Worm (Caenorhabditis elegans) whole organism, L4 larva: ENCODE measurements around the gene Y22D7AR.14.

ENCODE experiments used
- F44E2.7 ChIP-seq: fragments of 200-800 bp; sonication (Bioruptor generic); IDR thresholded peaks from 2 replicates; pipeline ENCODE4 v2.1.2; 2022; ENCODE audit warnings: missing genetic modification characterization, missing compliant biosample characterization
- F49E8.2 ChIP-seq: sonication (generic microtip); optimal IDR thresholded peaks from 2 replicates; lab custom pipeline; 2016; ENCODE audit warnings: missing compliant biosample characterization, mild to moderate bottlenecking, missing genetic modification characterization, borderline replicate concordance
- ZK546.5 ChIP-seq, 2 experiments: sonication (generic microtip); optimal IDR thresholded peaks; 2 replicates each; lab custom pipeline; 2017; ENCODE audit warnings: missing biosample characterization in 2 of 2, missing genetic modification characterization in 2 of 2
- aha-1 ChIP-seq: fragments of 150-350 bp; peaks from one replicate; lab custom pipeline; 2014; ENCODE audit warnings: missing biosample characterization, missing genetic modification characterization
- attf-4 ChIP-seq: sonication (generic microtip); optimal IDR thresholded peaks from 3 replicates; lab custom pipeline; 2017; ENCODE audit warnings: missing biosample characterization, missing genetic modification characterization
- ceh-20 ChIP-seq: fragments of 200-800 bp; sonication (Bioruptor generic); IDR thresholded peaks from 2 replicates; pipeline ENCODE4 v1.3.6; 2022; ENCODE audit warnings: missing genetic modification reagents, missing genetic modification characterization, missing compliant biosample characterization
- ceh-28 ChIP-seq: fragments of 150-350 bp; optimal IDR thresholded peaks from 2 replicates; lab custom pipeline; 2014; ENCODE audit warnings: missing biosample characterization, missing genetic modification reagents, missing genetic modification characterization
- ceh-62 ChIP-seq: sonication (generic microtip); optimal IDR thresholded peaks from 2 replicates; lab custom pipeline; 2017; ENCODE audit warnings: missing biosample characterization, missing genetic modification characterization
- cey-2 ChIP-seq: sonication (generic microtip); optimal IDR thresholded peaks from 3 replicates; lab custom pipeline; 2017; ENCODE audit warnings: missing genetic modification characterization, mild to moderate bottlenecking, missing compliant biosample characterization, antibody characterized with exemption, borderline replicate concordance; ENCODE audit not compliant: insufficient read depth
- ctbp-1 ChIP-seq: fragments of 200-800 bp; sonication (Bioruptor generic); IDR thresholded peaks from 2 replicates; pipeline ENCODE4 v1.3.6; 2022; ENCODE audit warnings: missing genetic modification reagents, missing genetic modification characterization, missing compliant biosample characterization
- daf-16 ChIP-seq, 3 experiments: sonication (generic microtip); optimal IDR thresholded peaks; 2 replicates each; lab custom pipeline; 2016 to 2017; ENCODE audit warnings: missing genetic modification characterization in 3 of 3, missing genetic modification reagents in 3 of 3, mild to moderate bottlenecking in 2 of 3, missing compliant biosample characterization in 2 of 3, missing biosample characterization in 1 of 3, moderate library complexity in 1 of 3
- dmd-9 ChIP-seq: fragments of 200-800 bp; sonication (Bioruptor generic); IDR thresholded peaks from 2 replicates; pipeline ENCODE4 v1.3.6; 2022; ENCODE audit warnings: missing genetic modification reagents, missing genetic modification characterization, missing compliant biosample characterization
- dve-1 ChIP-seq: sonication (generic microtip); optimal IDR thresholded peaks from 2 replicates; lab custom pipeline; 2017; ENCODE audit warnings: antibody characterized with exemption, mild to moderate bottlenecking, missing genetic modification characterization, missing compliant biosample characterization; ENCODE audit not compliant: insufficient read depth
- hif-1 ChIP-seq, 2 experiments: sonication (generic microtip); optimal IDR thresholded peaks; 2 replicates each; lab custom pipeline; 2016 to 2017; ENCODE audit warnings: missing compliant biosample characterization in 2 of 2, missing genetic modification characterization in 2 of 2, missing genetic modification reagents in 2 of 2, missing genotype in 2 of 2, mild to moderate bottlenecking in 1 of 2
- hlh-30 ChIP-seq: sonication (generic microtip); optimal IDR thresholded peaks from 2 replicates; lab custom pipeline; 2017; ENCODE audit warnings: antibody characterized with exemption, mild to moderate bottlenecking, missing genetic modification characterization, missing compliant biosample characterization; ENCODE audit not compliant: insufficient read depth
- hmg-1.1 ChIP-seq: fragments of 200-800 bp; sonication (Bioruptor generic); IDR thresholded peaks from 2 replicates; pipeline ENCODE4 v1.3.6; 2022; ENCODE audit warnings: missing genetic modification reagents, missing genetic modification characterization, missing compliant biosample characterization
- lin-15B ChIP-seq: fragments of 150-350 bp; sonication (generic microtip); optimal IDR thresholded peaks from 3 replicates; lab custom pipeline; 2014; ENCODE audit warnings: missing biosample characterization, missing genetic modification characterization
- lsy-2 ChIP-seq, 2 experiments: fragments of 150-350 bp in 1 of 2; sonication (generic microtip) in 1 of 2; optimal IDR thresholded peaks; 2 replicates each; lab custom pipeline; 2014 to 2017; ENCODE audit warnings: missing biosample characterization in 2 of 2, missing genetic modification characterization in 2 of 2
- madf-5 ChIP-seq, 2 experiments: fragments of 200-800 bp; sonication (Bioruptor generic); IDR thresholded peaks; 2 replicates each; pipeline ENCODE4 v1.3.6; 2022; ENCODE audit warnings: missing compliant biosample characterization in 2 of 2, missing genetic modification characterization in 2 of 2
- madf-9 ChIP-seq: fragments of 200-800 bp; sonication (Bioruptor generic); conservative IDR thresholded peaks from 2 replicates; pipeline ENCODE4 v1.3.6; 2022; ENCODE audit warnings: missing genetic modification reagents, missing genetic modification characterization, missing compliant biosample characterization
- nhr-10 ChIP-seq: fragments of 150-350 bp; optimal IDR thresholded peaks from 2 replicates; lab custom pipeline; 2014; ENCODE audit warnings: missing biosample characterization, missing genetic modification characterization
- nhr-102 ChIP-seq: sonication (generic microtip); optimal IDR thresholded peaks from 2 replicates; lab custom pipeline; 2016; ENCODE audit warnings: mild to moderate bottlenecking, missing genetic modification characterization, moderate library complexity, missing compliant biosample characterization
- nhr-11 ChIP-seq: fragments of 150-350 bp; optimal IDR thresholded peaks from 2 replicates; lab custom pipeline; 2014; ENCODE audit warnings: missing biosample characterization, missing genetic modification characterization
- nhr-41 ChIP-seq: fragments of 200-800 bp; sonication (Bioruptor generic); IDR thresholded peaks from 2 replicates; pipeline ENCODE4 v1.3.6; 2022; ENCODE audit warnings: missing genetic modification reagents, missing genetic modification characterization, missing compliant biosample characterization
- nhr-42 ChIP-seq: fragments of 200-800 bp; sonication (Bioruptor generic); IDR thresholded peaks from 2 replicates; pipeline ENCODE4 v1.3.6; 2022; ENCODE audit warnings: missing genetic modification characterization, missing compliant biosample characterization
- nhr-48 ChIP-seq: sonication (generic microtip); optimal IDR thresholded peaks from 2 replicates; lab custom pipeline; 2016; ENCODE audit warnings: mild to moderate bottlenecking, missing genetic modification characterization, missing compliant biosample characterization
- nhr-6 ChIP-seq: fragments of 150-350 bp; optimal IDR thresholded peaks from 2 replicates; lab custom pipeline; 2014; ENCODE audit warnings: missing biosample characterization, missing genetic modification characterization
- nhr-76 ChIP-seq: fragments of 150-350 bp; optimal IDR thresholded peaks from 2 replicates; lab custom pipeline; 2014; ENCODE audit warnings: missing biosample characterization, missing genetic modification characterization
- nhr-77 ChIP-seq: fragments of 150-350 bp; optimal IDR thresholded peaks from 2 replicates; lab custom pipeline; 2014; ENCODE audit warnings: missing biosample characterization, missing genetic modification characterization
- pha-4 ChIP-seq, 2 experiments: fragments of 150-350 bp in 1 of 2; fragments of 200-800 bp in 1 of 2; sonication (Bioruptor generic) in 1 of 2; IDR thresholded peaks in 1 of 2; optimal IDR thresholded peaks in 1 of 2; 2 replicates each; pipeline versions ENCODE4 v1.3.6 to Lab custom; 2014 to 2022; ENCODE audit warnings: missing genetic modification characterization in 2 of 2, missing genetic modification reagents in 2 of 2, missing biosample characterization in 1 of 2, missing compliant biosample characterization in 1 of 2
- rbr-2 ChIP-seq: sonication (generic microtip); optimal IDR thresholded peaks from 2 replicates; lab custom pipeline; 2016; ENCODE audit warnings: missing genotype, missing genetic modification characterization, missing compliant biosample characterization
- spr-3 ChIP-seq: fragments of 200-800 bp; sonication (Bioruptor generic); optimal IDR thresholded peaks from 2 replicates; lab custom pipeline; 2018; ENCODE audit warnings: mild to moderate bottlenecking, missing genetic modification characterization, missing compliant biosample characterization
- tra-1 ChIP-seq: fragments of 200-800 bp; sonication (Bioruptor generic); IDR thresholded peaks from 2 replicates; pipeline ENCODE4 v1.3.6; 2022; ENCODE audit warnings: missing genetic modification reagents, missing genetic modification characterization, missing compliant biosample characterization
- unc-130 ChIP-seq: sonication (generic microtip); optimal IDR thresholded peaks from 2 replicates; lab custom pipeline; 2016; ENCODE audit warnings: missing genetic modification reagents, missing genetic modification characterization, missing compliant biosample characterization
- vab-7 ChIP-seq: fragments of 200-800 bp; sonication (Bioruptor generic); IDR thresholded peaks from 2 replicates; pipeline ENCODE4 v1.3.6; 2022; ENCODE audit warnings: missing genetic modification reagents, missing genetic modification characterization, missing compliant biosample characterization
- zfp-2 ChIP-seq: sonication (generic microtip); optimal IDR thresholded peaks from 2 replicates; lab custom pipeline; 2016; ENCODE audit warnings: mild to moderate bottlenecking, missing genetic modification characterization, missing compliant biosample characterization
- zip-11 ChIP-seq: fragments of 200-800 bp; sonication (Bioruptor generic); IDR thresholded peaks from 2 replicates; pipeline ENCODE4 v1.3.6; 2022; ENCODE audit warnings: missing genetic modification characterization, missing compliant biosample characterization

The Y22D7AR.14 gene

DNA sequence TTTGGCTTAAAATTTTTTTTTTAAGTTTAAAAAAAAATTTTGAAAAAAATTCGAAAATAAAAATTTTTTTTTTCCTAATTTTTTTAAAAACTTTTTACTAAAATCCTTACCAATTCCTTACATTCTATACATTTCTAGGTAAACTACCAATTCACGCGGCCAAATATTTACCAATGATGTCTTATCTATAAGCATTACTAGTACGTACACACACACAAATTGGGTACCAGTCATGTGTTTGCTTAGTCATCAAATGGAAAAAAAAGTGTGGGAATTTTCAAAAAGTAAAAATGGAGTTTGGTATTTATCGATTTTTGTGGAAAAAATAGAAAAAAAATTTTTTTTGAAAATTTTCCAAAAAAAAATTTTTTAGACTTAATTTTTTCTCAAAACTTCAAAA, 13.2 kb downstream of the Y22D7AR.14 start, which contains the start of gene Y22D7AR.6:
Gene Y22D7AR.6 (minus strand): TSS at position 134 of the 400 bp plus-strand sequence.
- TF ChIP-seq ceh-62 (tag; lab: Kevin White, UChicago): no peak
- no peak for TF ChIP-seq nhr-76 (tag; lab: Kevin White, UChicago)
- TF ChIP-seq ctbp-1 (GFP tag; lab: Robert Waterston, UW): no peak
- no peak for TF ChIP-seq vab-7 (GFP tag; lab: Robert Waterston, UW)
- no peak for TF ChIP-seq hmg-1.1 (GFP tag; lab: Robert Waterston, UW)
- peak; percentile 34 for TF ChIP-seq hlh-30
- TF ChIP-seq nhr-48 (tag; lab: Kevin White, UChicago): no peak
- no peak for TF ChIP-seq F49E8.2 (tag; lab: Kevin White, UChicago)
- TF ChIP-seq rbr-2 (tag; lab: Kevin White, UChicago): no peak
- no peak for TF ChIP-seq cey-2 (tag; lab: Kevin White, UChicago)
- TF ChIP-seq nhr-77: no peak
- no peak for TF ChIP-seq ceh-28 (tag; lab: Kevin White, UChicago)
- TF ChIP-seq madf-9: no peak
- TF ChIP-seq nhr-42 (GFP tag; lab: Robert Waterston, UW): no peak
- no peak for TF ChIP-seq madf-5 (GFP tag; IDR thresholded peaks at IDR 0.05; lab: Robert Waterston, UW)
- TF ChIP-seq nhr-6 (tag; lab: Kevin White, UChicago): peak; percentile 1
- no peak for TF ChIP-seq nhr-11 (tag; lab: Kevin White, UChicago)
- no peak for TF ChIP-seq lsy-2 (tag; optimal IDR thresholded peaks at IDR 0.05; lab: Kevin White, UChicago)
- no peak for TF ChIP-seq lin-15B (tag; lab: Kevin White, UChicago)
- TF ChIP-seq zip-11 (GFP tag; lab: Robert Waterston, UW): no peak
- TF ChIP-seq nhr-10 (tag; lab: Kevin White, UChicago): no peak
- no peak for TF ChIP-seq attf-4
- peak; percentile 43 for TF ChIP-seq dve-1
- TF ChIP-seq ceh-20: no peak
- TF ChIP-seq spr-3 (GFP tag; lab: Kevin White, UChicago): no peak
- TF ChIP-seq nhr-102 (tag; lab: Kevin White, UChicago): no peak
- TF ChIP-seq zfp-2 (tag; lab: Kevin White, UChicago): no peak
- no peak for TF ChIP-seq aha-1 (tag; lab: Kevin White, UChicago)
- no peak for TF ChIP-seq dmd-9 (GFP tag; lab: Robert Waterston, UW)
- no peak for TF ChIP-seq daf-16 (GFP tag; optimal IDR thresholded peaks at IDR 0.05; lab: Kevin White, UChicago)
- TF ChIP-seq daf-16 (tag; optimal IDR thresholded peaks at IDR 0.05; lab: Kevin White, UChicago): peak; percentile 83
- TF ChIP-seq, all 104 proteins: peak for 4

DNA sequence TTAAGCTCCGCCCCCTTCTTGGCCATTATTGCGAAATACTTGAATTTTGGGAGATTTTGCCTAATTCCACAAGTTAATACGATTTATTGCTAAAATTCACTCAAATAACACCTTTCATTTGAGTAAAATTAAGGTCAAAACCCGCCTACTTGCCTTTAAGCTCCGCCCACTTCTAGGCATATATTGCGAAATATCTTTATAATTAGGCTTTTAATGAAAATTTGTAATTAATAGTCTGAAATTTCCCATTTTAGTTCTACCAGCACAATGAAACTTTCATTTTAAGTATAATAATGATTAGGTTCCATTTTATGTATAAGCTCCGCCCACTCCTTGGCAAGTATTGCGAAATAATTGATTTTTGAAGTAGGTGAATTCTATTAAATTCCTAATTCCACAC, 15.1 kb downstream of the Y22D7AR.14 start:
- TF ChIP-seq nhr-41 (GFP tag; lab: Robert Waterston, UW) (no peak), cey-2 (tag; lab: Kevin White, UChicago) (no peak), ZK546.5 (tag; optimal IDR thresholded peaks at IDR 0.05; lab: Kevin White, UChicago) (no peak), vab-7 (GFP tag; lab: Robert Waterston, UW) (no peak), hif-1 (tag; optimal IDR thresholded peaks at IDR 0.05; lab: Kevin White, UChicago) (no peak), pha-4 (GFP tag; IDR thresholded peaks at IDR 0.05; lab: Robert Waterston, UW) (no peak), pha-4 (tag; optimal IDR thresholded peaks at IDR 0.05; lab: Kevin White, UChicago) (no peak), nhr-76 (tag; lab: Kevin White, UChicago) (no peak), attf-4 (no peak)

DNA sequence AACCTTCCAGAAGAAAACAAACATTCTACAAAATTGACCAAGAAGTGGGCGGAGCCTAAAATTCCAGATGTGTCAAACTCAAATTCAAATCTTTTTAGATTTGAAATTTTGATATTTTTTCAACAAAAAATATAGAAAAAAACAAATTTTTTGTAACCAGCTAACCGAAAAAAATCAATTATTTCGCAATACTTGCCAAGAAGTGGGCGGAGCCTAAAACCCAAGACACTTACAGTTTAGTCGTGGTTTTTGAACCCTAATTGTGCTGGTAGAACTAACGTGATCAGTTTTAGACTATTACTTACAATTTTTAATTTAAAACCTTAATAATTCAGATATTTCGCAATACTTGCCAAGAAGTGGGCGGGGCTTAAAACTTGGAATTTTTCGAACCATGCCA, 16.5 kb downstream of the Y22D7AR.14 start:
- no peak for TF ChIP-seq pha-4 (GFP tag; IDR thresholded peaks at IDR 0.05; lab: Robert Waterston, UW)
- no peak for TF ChIP-seq pha-4 (tag; optimal IDR thresholded peaks at IDR 0.05; lab: Kevin White, UChicago)
- TF ChIP-seq tra-1: no peak
- peak; percentile 18 for TF ChIP-seq aha-1 (tag; lab: Kevin White, UChicago)
- TF ChIP-seq unc-130 (GFP tag; lab: Kevin White, UChicago): no peak
- TF ChIP-seq F44E2.7 (GFP tag; lab: Robert Waterston, UW): no peak
